Worm (Caenorhabditis elegans) whole organism, L3 larva: ENCODE measurements around the gene sre-32.

Source experiments
- R02D3.7 ChIP-seq: fragments of 150-350 bp; optimal IDR thresholded peaks from 2 replicates; lab custom pipeline; 2014; ENCODE audit warnings: missing biosample characterization, missing genetic modification characterization
- ZK546.5 ChIP-seq: sonication (generic microtip); optimal IDR thresholded peaks from 2 replicates; lab custom pipeline; 2017; ENCODE audit warnings: missing biosample characterization, missing genetic modification characterization
- aly-2 ChIP-seq: fragments of 150-350 bp; optimal IDR thresholded peaks from 2 replicates; lab custom pipeline; 2014; ENCODE audit warnings: missing biosample characterization, missing genetic modification characterization
- ceh-16 ChIP-seq: sonication (generic microtip); optimal IDR thresholded peaks from 2 replicates; lab custom pipeline; 2017; ENCODE audit warnings: missing biosample characterization, missing genetic modification characterization
- ceh-28 ChIP-seq: fragments of 150-350 bp; optimal IDR thresholded peaks from 2 replicates; lab custom pipeline; 2014; ENCODE audit warnings: missing biosample characterization, missing genetic modification reagents, missing genetic modification characterization
- ceh-82 ChIP-seq: fragments of 150-350 bp; optimal IDR thresholded peaks from 2 replicates; lab custom pipeline; 2014; ENCODE audit warnings: missing biosample characterization, missing genetic modification characterization
- ceh-9 ChIP-seq: sonication (generic microtip); optimal IDR thresholded peaks from 2 replicates; lab custom pipeline; 2018; ENCODE audit warnings: missing biosample characterization, missing genetic modification characterization
- egl-27 ChIP-seq: sonication (generic microtip); optimal IDR thresholded peaks from 4 replicates; lab custom pipeline; 2017; ENCODE audit warnings: missing biosample characterization, missing genetic modification reagents, missing genetic modification characterization
- egl-5 ChIP-seq: fragments of 150-350 bp; optimal IDR thresholded peaks from 2 replicates; lab custom pipeline; 2017; ENCODE audit warnings: missing biosample characterization, missing genetic modification reagents, missing genetic modification characterization, inconsistent platforms
- elt-1 ChIP-seq: fragments of 150-350 bp; optimal IDR thresholded peaks from 2 replicates; lab custom pipeline; 2014; ENCODE audit warnings: missing biosample characterization, missing genetic modification characterization
- elt-2 ChIP-seq: sonication (generic microtip); optimal IDR thresholded peaks from 2 replicates; lab custom pipeline; 2016; ENCODE audit warnings: missing genetic modification reagents, mild to moderate bottlenecking, missing genetic modification characterization, missing compliant biosample characterization
- elt-3 ChIP-seq, 3 experiments: fragments of 150-350 bp in 1 of 3; sonication (generic microtip) in 2 of 3; optimal IDR thresholded peaks; 2 replicates in 2 of 3; 4 replicates in 1 of 3; lab custom pipeline; 2014 to 2017; ENCODE audit warnings: missing biosample characterization in 3 of 3, missing genetic modification characterization in 3 of 3
- eor-1 ChIP-seq, 2 experiments: fragments of 150-350 bp; optimal IDR thresholded peaks; 2 replicates each; lab custom pipeline; 2014 to 2018; ENCODE audit warnings: missing biosample characterization in 2 of 2, missing genetic modification characterization in 2 of 2
- fkh-10 ChIP-seq: sonication (generic microtip); optimal IDR thresholded peaks from 2 replicates; lab custom pipeline; 2017; ENCODE audit warnings: missing biosample characterization, missing genetic modification reagents, missing genetic modification characterization
- fkh-2 ChIP-seq: fragments of 150-350 bp; optimal IDR thresholded peaks from 2 replicates; lab custom pipeline; 2014; ENCODE audit warnings: missing biosample characterization, missing genetic modification reagents, missing genetic modification characterization
- fos-1 ChIP-seq: fragments of 150-350 bp; optimal IDR thresholded peaks from 2 replicates; lab custom pipeline; 2014; ENCODE audit warnings: missing biosample characterization, missing genetic modification characterization
- hmg-11 ChIP-seq: sonication (generic microtip); optimal IDR thresholded peaks from 2 replicates; lab custom pipeline; 2016; ENCODE audit warnings: missing genetic modification characterization, missing compliant biosample characterization
- jun-1 ChIP-seq: fragments of 150-350 bp; optimal IDR thresholded peaks from 2 replicates; lab custom pipeline; 2014; ENCODE audit warnings: missing biosample characterization, missing genetic modification reagents, missing genetic modification characterization
- lin-15B ChIP-seq: fragments of 150-350 bp; optimal IDR thresholded peaks from 2 replicates; lab custom pipeline; 2014; ENCODE audit warnings: missing biosample characterization, missing genetic modification characterization
- lin-39 ChIP-seq: fragments of 150-350 bp; optimal IDR thresholded peaks from 2 replicates; lab custom pipeline; 2018; ENCODE audit warnings: missing biosample characterization, missing genetic modification reagents, missing genetic modification characterization
- mdl-1 ChIP-seq: fragments of 150-350 bp; optimal IDR thresholded peaks from 2 replicates; lab custom pipeline; 2014; ENCODE audit warnings: missing biosample characterization, missing genetic modification characterization
- mml-1 ChIP-seq: fragments of 150-350 bp; sonication (generic microtip); optimal IDR thresholded peaks from 3 replicates; lab custom pipeline; 2014; ENCODE audit warnings: missing biosample characterization, missing genetic modification characterization
- nfya-1 ChIP-seq: sonication (generic microtip); optimal IDR thresholded peaks from 2 replicates; lab custom pipeline; 2017; ENCODE audit warnings: missing genetic modification characterization, mild to moderate bottlenecking, missing compliant biosample characterization, antibody characterized with exemption, moderate library complexity; ENCODE audit not compliant: insufficient read depth
- nhr-23 ChIP-seq: fragments of 150-350 bp; optimal IDR thresholded peaks from 2 replicates; lab custom pipeline; 2014; ENCODE audit warnings: missing biosample characterization, missing genetic modification reagents, missing genetic modification characterization
- nhr-25 ChIP-seq: sonication (generic microtip); optimal IDR thresholded peaks from 2 replicates; lab custom pipeline; 2017; ENCODE audit warnings: missing biosample characterization, missing genetic modification characterization
- nhr-28 ChIP-seq: fragments of 150-350 bp; optimal IDR thresholded peaks from 2 replicates; lab custom pipeline; 2014; ENCODE audit warnings: missing biosample characterization, missing genetic modification characterization
- nhr-77 ChIP-seq: fragments of 150-350 bp; optimal IDR thresholded peaks from 2 replicates; lab custom pipeline; 2014; ENCODE audit warnings: missing biosample characterization, missing genetic modification characterization
- pha-4 ChIP-seq: fragments of 150-350 bp; optimal IDR thresholded peaks from 2 replicates; lab custom pipeline; 2014; ENCODE audit warnings: missing biosample characterization, missing genetic modification reagents, missing genetic modification characterization
- pqm-1 ChIP-seq: fragments of 150-350 bp; optimal IDR thresholded peaks from 2 replicates; lab custom pipeline; 2017; ENCODE audit warnings: missing biosample characterization, missing genetic modification characterization, inconsistent platforms
- skn-1 ChIP-seq: fragments of 150-350 bp; optimal IDR thresholded peaks from 2 replicates; lab custom pipeline; 2014; ENCODE audit warnings: missing biosample characterization, missing genetic modification characterization
- snpc-4 ChIP-seq: fragments of 150-350 bp; optimal IDR thresholded peaks from 2 replicates; lab custom pipeline; 2014; ENCODE audit warnings: missing biosample characterization, missing genetic modification characterization
- tbx-2 ChIP-seq: sonication (generic microtip); optimal IDR thresholded peaks from 2 replicates; lab custom pipeline; 2016; ENCODE audit warnings: mild to moderate bottlenecking, missing genetic modification characterization, missing compliant biosample characterization
- unc-39 ChIP-seq: sonication (generic microtip); optimal IDR thresholded peaks from 4 replicates; lab custom pipeline; 2017; ENCODE audit warnings: missing biosample characterization, missing genetic modification characterization
- unc-62 ChIP-seq: fragments of 150-350 bp; sonication (generic microtip); optimal IDR thresholded peaks from 4 replicates; lab custom pipeline; 2014; ENCODE audit warnings: missing biosample characterization, missing genetic modification reagents, missing genetic modification characterization
- zag-1 ChIP-seq: fragments of 150-350 bp; optimal IDR thresholded peaks from 2 replicates; lab custom pipeline; 2014; ENCODE audit warnings: missing biosample characterization, missing genetic modification characterization
- ztf-4 ChIP-seq: fragments of 150-350 bp; optimal IDR thresholded peaks from 2 replicates; lab custom pipeline; 2014; ENCODE audit warnings: missing biosample characterization, missing genetic modification characterization

Gene sre-32

DNA sequence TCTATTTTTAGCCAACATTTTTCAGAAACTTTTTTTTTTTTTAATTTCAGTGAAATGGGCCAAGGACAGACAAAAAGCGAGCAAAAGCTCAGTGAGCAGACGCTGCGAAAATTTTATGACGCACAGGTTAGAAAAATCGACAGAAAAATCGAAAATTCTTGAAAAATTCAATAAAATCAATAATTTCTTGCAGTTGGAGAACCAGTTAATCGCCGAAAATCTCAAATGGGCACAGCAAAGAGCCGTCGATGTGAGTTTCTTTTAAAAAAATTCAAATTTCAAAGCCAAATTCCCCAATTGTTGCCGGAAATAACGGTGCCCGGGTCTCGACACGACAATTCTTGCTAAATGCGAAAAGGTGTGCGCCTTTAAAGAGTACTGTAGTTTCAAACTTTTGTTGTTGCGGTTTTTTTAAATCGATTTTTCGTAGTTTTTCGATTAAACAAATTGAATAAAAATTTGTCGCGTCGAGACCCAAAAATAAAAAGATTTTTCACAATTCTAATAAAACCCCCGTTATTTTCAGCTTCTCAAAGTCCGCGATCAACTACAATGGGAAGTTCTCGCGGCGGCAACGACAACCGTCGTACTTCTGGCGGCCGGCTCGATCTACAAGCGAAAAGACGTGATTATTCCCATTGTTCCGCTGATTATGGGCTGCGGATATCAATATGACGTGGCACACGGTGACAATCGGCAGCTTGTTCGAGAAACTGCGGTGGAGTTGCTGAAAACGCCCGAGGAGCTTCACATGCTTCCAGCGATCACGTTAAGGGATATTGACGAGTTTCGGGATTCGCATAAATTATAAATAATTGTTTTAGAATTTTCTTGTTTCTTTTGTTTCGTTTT, 4.3 kb upstream of the sre-32 start, which contains the start of gene tag-280:
tag-280 (plus strand) TSS at position 51 of the 852 bp plus-strand sequence.
- TF ChIP-seq elt-1 (tag; lab: Kevin White, UChicago) (no peak), nhr-28 (no peak), unc-62 (GFP tag; lab: Kevin White, UChicago) (no peak), nhr-77 (tag; lab: Kevin White, UChicago) (no peak)

DNA sequence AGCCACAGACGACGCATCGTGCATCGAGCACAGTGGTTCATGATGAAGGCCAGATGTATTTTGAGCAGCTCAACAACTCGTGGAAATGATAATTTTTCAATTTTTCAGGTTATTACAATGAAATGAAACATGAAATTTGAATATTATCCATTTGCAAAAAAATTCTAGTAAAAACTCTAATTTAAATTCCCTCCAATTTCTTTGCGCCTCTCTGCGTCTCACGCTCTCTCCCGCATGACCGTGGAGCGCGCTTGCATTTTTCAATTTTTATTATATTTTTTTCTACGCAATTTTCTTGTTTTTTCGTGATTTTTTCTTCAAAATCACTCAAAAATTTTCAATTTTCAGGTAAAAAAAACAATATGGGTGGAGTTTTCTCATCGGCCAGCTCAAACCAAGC, 2.9 kb upstream of the sre-32 start, which contains the start of gene tag-281:
tag-281 (plus strand) TSS at position 340 of the 400 bp plus-strand sequence.
- TF ChIP-seq egl-27 (no peak), skn-1 (tag; lab: Kevin White, UChicago) (peak; percentile 52), nhr-23 (peak; percentile 91), tbx-2 (tag; lab: Kevin White, UChicago) (peak; percentile 6), fkh-10 (GFP tag; lab: Kevin White, UChicago) (peak; percentile 33), zag-1 (tag; lab: Kevin White, UChicago) (no peak), snpc-4 (peak; percentile 69), elt-2 (tag; lab: Kevin White, UChicago) (no peak), ceh-16 (tag; lab: Kevin White, UChicago) (no peak), ztf-4 (tag; lab: Kevin White, UChicago) (no peak), lin-39 (peak; percentile 49), jun-1 (tag; lab: Kevin White, UChicago) (peak; percentile 52), nhr-25 (no peak), R02D3.7 (tag; lab: Kevin White, UChicago) (peak; percentile 72), fkh-2 (no peak), nhr-28 (no peak), aly-2 (tag; lab: Kevin White, UChicago) (no peak), hmg-11 (peak; percentile 22), ZK546.5 (no peak), elt-3 (tag; optimal IDR thresholded peaks at IDR 0.05; lab: Kevin White, UChicago) (no peak), mml-1 (tag; lab: Kevin White, UChicago) (no peak), lin-15B (tag; lab: Kevin White, UChicago) (peak; percentile 92), pqm-1 (tag; lab: Kevin White, UChicago) (peak; percentile 53), nfya-1 (tag; lab: Kevin White, UChicago) (peak; percentile 90), unc-39 (no peak), egl-5 (tag; lab: Kevin White, UChicago) (peak; percentile 52), ceh-28 (peak; percentile 52), pha-4 (tag; lab: Kevin White, UChicago) (peak; percentile 87), mdl-1 (tag; lab: Kevin White, UChicago) (no peak), ceh-82 (tag; lab: Kevin White, UChicago) (peak; percentile 44)

DNA sequence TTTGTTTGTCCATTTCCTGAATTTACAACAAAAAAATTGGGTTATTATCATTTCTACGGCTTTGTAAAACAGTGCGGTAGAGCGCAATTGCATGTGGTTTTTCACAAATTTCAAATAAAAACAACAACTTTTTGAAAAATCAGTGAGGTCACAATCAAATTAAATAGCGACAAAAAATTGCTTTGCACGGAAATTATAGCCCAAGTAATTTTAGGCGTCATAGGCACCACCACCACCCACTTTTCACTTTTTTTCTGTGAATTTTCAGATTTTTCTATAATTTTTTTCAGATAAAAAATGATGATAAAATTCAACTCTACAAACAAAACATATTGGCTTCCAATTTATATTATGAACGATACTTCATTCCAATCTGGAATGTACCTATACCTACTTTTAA, 742 bp upstream of the sre-32 start, which contains the start of gene sre-38:
sre-38 (plus strand) TSS at position 301 of the 400 bp plus-strand sequence.
- TF ChIP-seq mdl-1 (tag; lab: Kevin White, UChicago) (no peak), nhr-25 (no peak), ceh-28 (no peak), mml-1 (tag; lab: Kevin White, UChicago) (no peak), unc-39 (no peak), eor-1 (tag; optimal IDR thresholded peaks at IDR 0.05; lab: Kevin White, UChicago) (no peak), ceh-9 (tag; lab: Kevin White, UChicago) (no peak), fkh-2 (no peak), egl-5 (tag; lab: Kevin White, UChicago) (no peak), R02D3.7 (tag; lab: Kevin White, UChicago) (no peak), elt-2 (tag; lab: Kevin White, UChicago) (no peak), fos-1 (tag; lab: Kevin White, UChicago) (no peak), ceh-82 (tag; lab: Kevin White, UChicago) (no peak)
